Fruit fly (Drosophila melanogaster): Measurements from ENCODE around the gene hook.
A peak's percentile ranks its signal among the peaks of the same experiment; 100 is the strongest.

The hook gene

DNA sequence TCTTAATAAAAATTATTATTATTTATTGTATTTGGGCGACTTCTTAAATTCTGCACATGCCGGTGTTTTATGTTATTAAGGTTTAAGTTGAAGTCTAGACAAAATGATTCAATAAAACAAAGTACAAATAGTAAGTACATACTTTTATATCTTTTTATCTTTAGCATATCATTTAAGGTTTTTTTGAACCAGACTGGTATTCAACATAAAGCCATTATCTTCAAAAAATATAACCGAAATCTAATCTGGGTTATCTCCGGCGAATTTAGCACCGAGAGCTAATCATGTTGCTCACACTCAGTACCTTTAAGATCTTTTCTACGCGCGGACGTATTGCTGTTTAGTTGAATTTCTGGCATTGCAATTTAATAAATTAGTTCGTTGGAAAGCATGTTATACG lies 36.1 kb downstream of the hook start, which contains the start of gene CG31792:
Gene CG31792 (plus strand): TSS at position 301 of the 400 bp plus-strand sequence.
- TF ChIP-seq psq (GFP tag; optimal IDR thresholded peaks at IDR 0.05) (no peak), rgr (GFP tag; optimal IDR thresholded peaks at IDR 0.05) (no peak), sv (GFP tag; optimal IDR thresholded peaks at IDR 0.05) (no peak), fru (GFP tag; optimal IDR thresholded peaks at IDR 0.05) (no peak), HLH106 (tag; optimal IDR thresholded peaks at IDR 0.05) (no peak), pan (optimal IDR thresholded peaks at IDR 0.05) (no peak), dsf (GFP tag; optimal IDR thresholded peaks at IDR 0.05; ENCODE audit: borderline replicate concordance) (no peak), CG32264 (GFP tag; optimal IDR thresholded peaks at IDR 0.05) (no peak), brk (GFP tag; optimal IDR thresholded peaks at IDR 0.05) (no peak), CrebA (GFP tag; optimal IDR thresholded peaks at IDR 0.05; ENCODE audit: borderline replicate concordance) (no peak), ey (GFP tag; optimal IDR thresholded peaks at IDR 0.05) (no peak), Vsx2 (GFP tag; optimal IDR thresholded peaks at IDR 0.05; ENCODE audit: partially characterized antibody) (no peak), jim (GFP tag; optimal IDR thresholded peaks at IDR 0.05) (no peak), Mio (GFP tag; optimal IDR thresholded peaks at IDR 0.05) (no peak), OdsH (GFP tag; optimal IDR thresholded peaks at IDR 0.05) (no peak), br (GFP tag; optimal IDR thresholded peaks at IDR 0.05) (no peak)

DNA sequence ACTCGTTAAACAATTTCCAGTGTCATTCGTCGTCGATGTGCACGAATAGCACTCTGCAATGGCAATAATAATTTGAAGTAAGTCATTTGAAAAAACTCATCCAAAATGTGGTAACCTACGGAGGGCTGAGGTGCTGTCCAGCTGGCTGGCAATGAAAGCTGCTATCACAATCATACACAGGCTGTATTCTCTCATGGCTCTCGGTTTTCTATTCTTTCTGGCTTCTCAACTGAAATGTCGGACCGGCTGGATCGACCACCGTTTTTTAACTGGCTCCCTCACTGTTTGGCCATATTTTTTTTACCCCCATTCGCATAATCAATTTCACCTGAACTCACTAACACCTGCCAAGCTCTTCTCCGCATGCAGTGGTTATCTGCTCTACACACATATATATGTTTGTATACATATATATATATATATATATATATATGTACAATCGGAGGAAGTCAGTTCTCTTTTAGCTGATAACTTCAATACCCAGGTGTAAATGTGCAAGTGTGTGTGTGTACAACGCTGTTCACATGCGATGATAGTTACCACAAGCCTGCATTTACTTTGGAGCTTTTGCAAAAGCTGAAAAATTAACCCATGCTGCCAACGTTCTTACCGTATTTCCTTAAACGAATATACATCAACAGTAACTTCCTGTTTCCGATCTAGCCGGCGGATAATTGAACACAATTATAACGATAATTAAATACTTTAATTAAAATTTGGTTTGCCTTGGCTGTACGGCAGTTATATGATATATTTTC lies 37.5 kb downstream of the hook start, which contains the start of gene CG10650:
Gene CG10650 (minus strand): TSS at position 275 of the 758 bp plus-strand sequence.
- TF ChIP-seq h (GFP tag; optimal IDR thresholded peaks at IDR 0.05) (peak; percentile 20), CG9705 (GFP tag; optimal IDR thresholded peaks at IDR 0.05) (no peak)

DNA sequence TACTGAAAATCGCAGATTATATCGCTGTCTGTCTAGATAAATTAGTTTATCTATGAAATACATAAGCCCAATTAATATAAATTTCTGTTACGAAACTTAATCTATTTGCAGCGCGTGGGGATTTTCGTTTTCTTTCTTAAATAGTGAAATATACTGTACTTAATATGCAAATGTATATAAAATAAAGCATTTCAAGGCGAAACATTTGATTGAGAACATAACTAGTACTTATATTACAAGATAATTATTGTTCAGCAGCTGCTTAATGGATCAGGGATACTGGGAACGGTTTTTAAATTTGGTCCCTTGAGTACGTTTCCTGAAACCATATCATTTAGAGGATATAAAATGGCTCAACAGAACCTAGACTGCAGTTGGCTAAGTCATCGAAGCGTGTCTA lies 41.1 kb downstream of the hook start, which contains the start of gene CG46465:
Gene CG46465 (plus strand): TSS at position 301 of the 400 bp plus-strand sequence.
- no peak for TF ChIP-seq Hr83 (GFP tag; optimal IDR thresholded peaks at IDR 0.05; ENCODE audit: poor library complexity, severe bottlenecking)
- TF ChIP-seq foxo (GFP tag; optimal IDR thresholded peaks at IDR 0.05), result no peak
- TF ChIP-seq sv (GFP tag; optimal IDR thresholded peaks at IDR 0.05), result no peak
- no peak for TF ChIP-seq br (GFP tag; optimal IDR thresholded peaks at IDR 0.05)
- TF ChIP-seq GATAd (GFP tag; optimal IDR thresholded peaks at IDR 0.05), result no peak
- no peak for TF ChIP-seq Dif (GFP tag; optimal IDR thresholded peaks at IDR 0.05; ENCODE audit: partially characterized antibody)
- TF ChIP-seq Dfd (GFP tag; optimal IDR thresholded peaks at IDR 0.05), result no peak
- TF ChIP-seq woc (GFP tag; optimal IDR thresholded peaks at IDR 0.05), result no peak
- no peak for TF ChIP-seq h (GFP tag; optimal IDR thresholded peaks at IDR 0.05)
- TF ChIP-seq CG32264 (GFP tag; optimal IDR thresholded peaks at IDR 0.05), result no peak
- TF ChIP-seq tai (GFP tag; optimal IDR thresholded peaks at IDR 0.05), result no peak
- TF ChIP-seq psq (GFP tag; optimal IDR thresholded peaks at IDR 0.05), result no peak
- no peak for TF ChIP-seq sage (GFP tag; optimal IDR thresholded peaks at IDR 0.05)
- no peak for TF ChIP-seq lola (GFP tag; optimal IDR thresholded peaks at IDR 0.05)
- no peak for TF ChIP-seq OdsH (GFP tag; optimal IDR thresholded peaks at IDR 0.05)
- no peak for TF ChIP-seq Jra (GFP tag; optimal IDR thresholded peaks at IDR 0.05)
- no peak for TF ChIP-seq usp (GFP tag; optimal IDR thresholded peaks at IDR 0.05)
- no peak for TF ChIP-seq jim (GFP tag; optimal IDR thresholded peaks at IDR 0.05)
- TF ChIP-seq Abd-B (GFP tag; optimal IDR thresholded peaks at IDR 0.05), result no peak

DNA sequence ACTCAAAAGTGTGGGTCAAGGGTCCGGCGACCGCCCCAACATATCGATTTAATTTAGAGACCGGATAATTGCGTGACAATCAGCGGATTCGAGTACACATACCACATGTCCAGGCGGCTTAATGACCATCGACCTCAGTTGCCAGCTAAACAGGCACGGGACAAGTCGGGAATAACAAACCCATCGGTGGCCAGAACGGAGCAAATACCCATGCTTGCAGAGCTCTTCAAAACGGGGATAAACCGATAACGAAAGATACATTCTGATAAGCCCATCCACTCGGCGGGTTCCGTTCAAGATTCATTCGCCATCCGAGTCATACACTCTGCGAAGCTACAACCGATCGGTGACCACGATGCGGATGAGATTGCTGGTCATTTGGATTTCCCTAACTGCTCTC lies 42.6 kb downstream of the hook start, which contains the start of gene CG15169:
Gene CG15169 (plus strand): TSS at position 301 of the 400 bp plus-strand sequence.
- no peak for TF ChIP-seq brk (GFP tag; optimal IDR thresholded peaks at IDR 0.05)
- no peak for TF ChIP-seq usp (GFP tag; optimal IDR thresholded peaks at IDR 0.05)
- TF ChIP-seq Jra (GFP tag; optimal IDR thresholded peaks at IDR 0.05), result no peak
- no peak for TF ChIP-seq Dif (GFP tag; optimal IDR thresholded peaks at IDR 0.05; ENCODE audit: partially characterized antibody)
- no peak for TF ChIP-seq sage (GFP tag; optimal IDR thresholded peaks at IDR 0.05)
- no peak for TF ChIP-seq foxo (GFP tag; optimal IDR thresholded peaks at IDR 0.05)
- TF ChIP-seq Hnf4 (GFP tag; optimal IDR thresholded peaks at IDR 0.05), result no peak
- TF ChIP-seq h (GFP tag; optimal IDR thresholded peaks at IDR 0.05), result no peak
- TF ChIP-seq Hr78 (GFP tag; optimal IDR thresholded peaks at IDR 0.05), result no peak
- TF ChIP-seq jim (GFP tag; optimal IDR thresholded peaks at IDR 0.05), result no peak
- TF ChIP-seq Hr83 (GFP tag; optimal IDR thresholded peaks at IDR 0.05; ENCODE audit: poor library complexity, severe bottlenecking), result no peak
- TF ChIP-seq woc (GFP tag; optimal IDR thresholded peaks at IDR 0.05), result no peak
- TF ChIP-seq Vsx2 (GFP tag; optimal IDR thresholded peaks at IDR 0.05; ENCODE audit: partially characterized antibody), result no peak
- no peak for TF ChIP-seq CG32264 (GFP tag; optimal IDR thresholded peaks at IDR 0.05)
- TF ChIP-seq CrebA (GFP tag; optimal IDR thresholded peaks at IDR 0.05; ENCODE audit: borderline replicate concordance), result no peak
- no peak for TF ChIP-seq Myc (optimal IDR thresholded peaks at IDR 0.05)
- no peak for TF ChIP-seq GATAd (GFP tag; optimal IDR thresholded peaks at IDR 0.05)
- no peak for TF ChIP-seq dmrt93B (GFP tag; optimal IDR thresholded peaks at IDR 0.05)
- no peak for TF ChIP-seq tai (GFP tag; optimal IDR thresholded peaks at IDR 0.05)
- TF ChIP-seq fru (GFP tag; optimal IDR thresholded peaks at IDR 0.05), result no peak

Measured in whole organism, wandering third instar larva.